Worm (Caenorhabditis elegans) whole organism, late embryonic: Measurements from ENCODE around the gene mig-10.
A peak's percentile ranks its signal among the peaks of the same experiment; 100 is the strongest.

Experiments used
- C08G9.2 ChIP-seq: sonication (generic microtip); optimal IDR thresholded peaks from 2 replicates; lab custom pipeline; 2016; ENCODE audit warnings: mild to moderate bottlenecking, missing genetic modification characterization, moderate library complexity, missing compliant biosample characterization
- F13H6.1 ChIP-seq: sonication (generic microtip); optimal IDR thresholded peaks from 2 replicates; lab custom pipeline; 2016; ENCODE audit warnings: missing genetic modification characterization, missing compliant biosample characterization
- ahr-1 ChIP-seq: sonication (generic microtip); optimal IDR thresholded peaks from 2 replicates; lab custom pipeline; 2016; ENCODE audit warnings: missing genetic modification characterization, missing compliant biosample characterization
- ceh-18 ChIP-seq: sonication (generic microtip); optimal IDR thresholded peaks from 2 replicates; lab custom pipeline; 2016; ENCODE audit warnings: missing genetic modification characterization, missing compliant biosample characterization
- ceh-19 ChIP-seq: fragments of 200-800 bp; sonication (Bioruptor generic); optimal IDR thresholded peaks from 2 replicates; lab custom pipeline; 2018; ENCODE audit warnings: mild to moderate bottlenecking, missing genetic modification characterization, missing compliant biosample characterization
- ceh-2 ChIP-seq: sonication (generic microtip); optimal IDR thresholded peaks from 2 replicates; lab custom pipeline; 2016; ENCODE audit warnings: missing genotype, missing genetic modification characterization, missing compliant biosample characterization
- ceh-45 ChIP-seq: fragments of 200-800 bp; sonication (Bioruptor generic); IDR thresholded peaks from 2 replicates; pipeline ENCODE4 v1.3.6; 2022; ENCODE audit warnings: missing genetic modification reagents, missing genetic modification characterization, missing compliant biosample characterization
- ceh-48 ChIP-seq: sonication (generic microtip); optimal IDR thresholded peaks from 2 replicates; lab custom pipeline; 2016; ENCODE audit warnings: missing genetic modification characterization, inconsistent platforms, missing compliant biosample characterization
- dmd-4 ChIP-seq: sonication (generic microtip); optimal IDR thresholded peaks from 2 replicates; lab custom pipeline; 2016; ENCODE audit warnings: borderline replicate concordance, missing genetic modification characterization, missing compliant biosample characterization
- elt-2 ChIP-seq: sonication (generic microtip); optimal IDR thresholded peaks from 2 replicates; lab custom pipeline; 2016; ENCODE audit warnings: missing genetic modification reagents, missing genetic modification characterization, missing compliant biosample characterization
- elt-4 ChIP-seq: sonication (generic microtip); optimal IDR thresholded peaks from 2 replicates; lab custom pipeline; 2016; ENCODE audit warnings: missing genetic modification characterization, missing compliant biosample characterization
- ets-4 ChIP-seq: sonication (generic microtip); optimal IDR thresholded peaks from 2 replicates; lab custom pipeline; 2016; ENCODE audit warnings: missing genetic modification characterization, missing compliant biosample characterization
- hlh-6 ChIP-seq: sonication (generic microtip); optimal IDR thresholded peaks from 2 replicates; lab custom pipeline; 2016; ENCODE audit warnings: missing genotype, missing genetic modification characterization, missing compliant biosample characterization
- hlh-8 ChIP-seq: sonication (generic microtip); optimal IDR thresholded peaks from 2 replicates; lab custom pipeline; 2016; ENCODE audit warnings: missing genotype, missing genetic modification characterization, missing compliant biosample characterization
- lim-6 ChIP-seq: sonication (generic microtip); optimal IDR thresholded peaks from 2 replicates; lab custom pipeline; 2016; ENCODE audit warnings: missing genetic modification characterization, missing compliant biosample characterization
- nfya-1 ChIP-seq: sonication (generic microtip); optimal IDR thresholded peaks from 2 replicates; lab custom pipeline; 2017; ENCODE audit warnings: missing genetic modification characterization, mild to moderate bottlenecking, missing compliant biosample characterization, antibody characterized with exemption, moderate library complexity
- nhr-232 ChIP-seq: sonication (generic microtip); optimal IDR thresholded peaks from 2 replicates; lab custom pipeline; 2016; ENCODE audit warnings: missing genetic modification characterization, missing compliant biosample characterization
- npax-4 ChIP-seq: sonication (generic microtip); optimal IDR thresholded peaks from 2 replicates; lab custom pipeline; 2016; ENCODE audit warnings: missing genetic modification characterization, missing compliant biosample characterization
- odd-2 ChIP-seq: sonication (generic microtip); optimal IDR thresholded peaks from 2 replicates; lab custom pipeline; 2017; ENCODE audit warnings: antibody characterized with exemption, mild to moderate bottlenecking, missing genetic modification characterization, missing compliant biosample characterization
- pha-2 ChIP-seq: sonication (generic microtip); optimal IDR thresholded peaks from 2 replicates; lab custom pipeline; 2017; ENCODE audit warnings: mild to moderate bottlenecking, missing genetic modification characterization, missing compliant biosample characterization
- pqm-1 ChIP-seq: sonication (generic microtip); optimal IDR thresholded peaks from 2 replicates; lab custom pipeline; 2016; ENCODE audit warnings: missing genetic modification characterization, missing compliant biosample characterization
- rnt-1 ChIP-seq: sonication (generic microtip); optimal IDR thresholded peaks from 2 replicates; lab custom pipeline; 2016; ENCODE audit warnings: missing genetic modification characterization, missing compliant biosample characterization
- tbx-2 ChIP-seq: sonication (generic microtip); optimal IDR thresholded peaks from 2 replicates; lab custom pipeline; 2016; ENCODE audit warnings: missing genetic modification characterization, missing compliant biosample characterization
- tbx-7 ChIP-seq: sonication (generic microtip); optimal IDR thresholded peaks from 2 replicates; lab custom pipeline; 2016; ENCODE audit warnings: missing genotype, missing genetic modification characterization, missing compliant biosample characterization
- ttx-3 ChIP-seq: sonication (generic microtip); optimal IDR thresholded peaks from 2 replicates; lab custom pipeline; 2016; ENCODE audit warnings: missing genetic modification reagents, missing genetic modification characterization, missing compliant biosample characterization
- unc-42 ChIP-seq: sonication (generic microtip); optimal IDR thresholded peaks from 2 replicates; lab custom pipeline; 2016; ENCODE audit warnings: missing genotype, missing genetic modification characterization, missing compliant biosample characterization
- unc-55 ChIP-seq: sonication (generic microtip); optimal IDR thresholded peaks from 2 replicates; lab custom pipeline; 2017; ENCODE audit warnings: missing biosample characterization, missing genetic modification reagents, missing genetic modification characterization
- unc-86 ChIP-seq: sonication (generic microtip); optimal IDR thresholded peaks from 2 replicates; lab custom pipeline; 2016; ENCODE audit warnings: missing genetic modification characterization, missing compliant biosample characterization

The mig-10 gene

ce11 chrIII:8286003-8286402 lies 7.1 kb downstream of the mig-10 start:
- TF ChIP-seq hlh-6 (tag; lab: Kevin White, UChicago) (no peak), ceh-2 (tag; lab: Kevin White, UChicago) (no peak), unc-42 (peak; percentile 61)

- TF ChIP-seq ttx-3 (tag; lab: Kevin White, UChicago): no peak
- no peak for TF ChIP-seq elt-4 (tag; lab: Kevin White, UChicago)
- no peak for TF ChIP-seq pha-2 (tag; lab: Kevin White, UChicago)
- no peak for TF ChIP-seq ceh-45 (GFP tag; lab: Robert Waterston, UW)
- no peak for TF ChIP-seq unc-86 (tag; lab: Kevin White, UChicago)
- no peak for TF ChIP-seq npax-4 (tag; lab: Kevin White, UChicago)
- TF ChIP-seq ceh-2 (tag; lab: Kevin White, UChicago): no peak
- TF ChIP-seq ets-4: no peak
- TF ChIP-seq dmd-4 (tag; lab: Kevin White, UChicago): no peak
- no peak for TF ChIP-seq tbx-7
- TF ChIP-seq, all 69 proteins: peak for 0
Measured at ce11 chrIII:8286824-8287223, 7.9 kb downstream of the mig-10 start.

ce11 chrIII:8287519-8287918 lies 8.6 kb downstream of the mig-10 start:
- TF ChIP-seq ceh-19 (GFP tag; lab: Kevin White, UChicago) (peak; percentile 45), nfya-1 (tag; lab: Kevin White, UChicago) (peak; percentile 44), F13H6.1 (tag; lab: Kevin White, UChicago) (peak; percentile 17), hlh-8 (no peak), pqm-1 (no peak), ceh-18 (tag; lab: Kevin White, UChicago) (peak; percentile 62), rnt-1 (tag; lab: Kevin White, UChicago) (peak; percentile 34), odd-2 (tag; lab: Kevin White, UChicago) (no peak), tbx-7 (no peak), unc-42 (peak; percentile 44), unc-55 (GFP tag; lab: Kevin White, UChicago) (peak; percentile 46)

- TF ChIP-seq npax-4 (tag; lab: Kevin White, UChicago) (no peak), unc-42 (peak; percentile 85)
Measured at ce11 chrIII:8289181-8289580, 10.3 kb downstream of the mig-10 start.

ce11 chrIII:8291268-8292032 lies 12.5 kb downstream of the mig-10 start:
- no peak for TF ChIP-seq C08G9.2 (tag; lab: Kevin White, UChicago)
- TF ChIP-seq lim-6: no peak
- TF ChIP-seq elt-2 (tag; lab: Kevin White, UChicago): peak; percentile 89
- TF ChIP-seq ceh-48: no peak
- no peak for TF ChIP-seq nhr-232 (tag; lab: Kevin White, UChicago)

- TF ChIP-seq unc-55 (GFP tag; lab: Kevin White, UChicago) (peak; percentile 56), ahr-1 (tag; lab: Kevin White, UChicago) (no peak)
Measured at ce11 chrIII:8293260-8293659, 14.4 kb downstream of the mig-10 start.

ce11 chrIII:8298216-8298920 lies 19.5 kb downstream of the mig-10 start:
- TF ChIP-seq tbx-2: peak; percentile 37
- TF ChIP-seq odd-2 (tag; lab: Kevin White, UChicago): no peak
- TF ChIP-seq elt-2 (tag; lab: Kevin White, UChicago): peak; percentile 30
